Fruit fly (Drosophila melanogaster) whole organism: Measurements from ENCODE around the gene CG31915.

ENCODE experiments used
- CG8478 ChIP-seq: fragments of >200 bp; optimal IDR thresholded peaks from 2 replicates; lab custom pipeline; 2018; ENCODE audit warnings: inconsistent platforms
- pan ChIP-seq: fragments of >200 bp; optimal IDR thresholded peaks from 2 replicates; lab custom pipeline; 2017
- psq ChIP-seq: fragments of >200 bp; optimal IDR thresholded peaks from 2 replicates; lab custom pipeline; 2017

DNA sequence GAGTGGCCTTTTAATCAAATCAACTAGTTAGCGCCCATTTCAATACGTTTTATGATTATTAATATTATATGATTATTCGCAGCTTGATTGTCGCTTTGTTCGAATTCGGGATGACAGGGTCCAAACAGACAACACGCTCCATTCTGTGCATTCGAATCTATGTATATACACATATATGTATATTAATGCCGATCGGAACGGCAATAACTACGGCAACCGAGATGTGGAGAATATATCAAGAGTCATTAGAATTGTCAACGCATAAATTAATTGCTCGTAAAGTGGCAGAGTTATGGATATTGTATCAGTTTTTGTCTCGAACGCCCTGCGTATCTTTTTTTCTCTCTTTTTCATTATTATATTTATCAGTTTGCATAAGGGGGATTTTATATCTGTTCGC is 25.1 kb upstream of the CG31915 start:
- TF ChIP-seq pan (lab: Kevin White, UChicago), result no peak
- no peak for TF ChIP-seq psq (lab: Kevin White, UChicago)
- no peak for TF ChIP-seq CG8478 (lab: Kevin White, UChicago)
